Worm (Caenorhabditis elegans) whole organism, mixed stage, embryonic: ENCODE measurements around the gene irld-14.

ENCODE experiments used
- elt-3 ChIP-seq: fragments of 150-350 bp; optimal IDR thresholded peaks from 2 replicates; lab custom pipeline; 2014; ENCODE audit warnings: missing biosample characterization, missing genetic modification characterization
- ztf-11 ChIP-seq: fragments of 150-350 bp; optimal IDR thresholded peaks from 2 replicates; lab custom pipeline; 2014; ENCODE audit warnings: missing biosample characterization, missing genetic modification characterization

DNA sequence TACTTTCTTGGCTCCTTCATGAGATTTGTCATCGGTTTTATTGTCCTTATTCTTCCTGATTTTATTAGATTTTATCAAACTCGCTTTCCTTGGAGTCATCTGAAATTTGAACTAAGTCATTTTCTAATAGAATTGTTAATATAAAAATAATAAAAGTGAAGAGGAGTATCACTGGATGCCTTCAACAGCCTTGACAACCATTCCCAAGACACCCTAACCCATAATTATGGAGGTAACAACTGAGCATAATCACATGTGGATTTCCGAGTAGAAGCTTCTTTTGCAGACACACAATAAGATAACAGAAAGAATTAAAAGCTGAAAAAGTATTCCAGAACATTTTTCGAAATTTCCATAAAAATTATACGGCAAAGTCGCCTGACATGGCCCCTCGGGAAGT is 40.7 kb upstream of the irld-14 start, which contains the start of gene F02D8.9:
- TF ChIP-seq ztf-11 (tag; lab: Kevin White, UChicago) (no peak), elt-3 (no peak)
